Worm (Caenorhabditis elegans): ENCODE data around the gene dars-1.

DNA sequence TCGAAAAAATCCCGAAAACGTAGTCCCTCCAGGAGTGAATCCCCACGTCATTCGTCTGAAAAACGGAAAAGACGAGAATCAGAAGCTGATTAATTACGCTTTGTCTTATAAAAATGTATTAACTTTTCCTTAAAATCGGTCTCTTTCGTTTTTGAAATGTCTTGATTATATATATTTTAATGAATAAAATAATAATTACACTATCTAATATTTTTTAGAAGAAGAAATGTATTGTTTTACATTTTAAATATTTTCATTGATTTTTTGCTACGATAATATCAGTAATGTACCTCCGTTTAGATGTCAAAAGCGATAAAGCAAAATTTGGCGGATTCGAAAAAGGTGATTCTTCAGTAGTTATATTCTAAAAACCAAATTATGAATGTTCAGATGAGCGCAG is 34.2 kb upstream of the dars-1 start, which contains the start of gene trpp-3:
- TF ChIP-seq lsy-2 (tag; optimal IDR thresholded peaks at IDR 0.05) (no peak), elt-1 (tag; optimal IDR thresholded peaks at IDR 0.05) (no peak), mbf-1 (tag; optimal IDR thresholded peaks at IDR 0.05) (no peak), unc-39 (tag; optimal IDR thresholded peaks at IDR 0.05) (no peak), unc-62 (GFP tag; optimal IDR thresholded peaks at IDR 0.05) (no peak)
